Fruit fly (Drosophila melanogaster) whole organism, adult: ENCODE results near the gene Cdc14.

Experiments used
- CG12768 ChIP-seq: fragments of 200-800 bp; sonication (Bioruptor generic); optimal IDR thresholded peaks from 2 replicates; lab custom pipeline; 2017; ENCODE audit warnings: missing biosample characterization, missing genetic modification characterization, mild to moderate bottlenecking, moderate library complexity, missing genetic modification reagents
- CG33017 ChIP-seq: fragments of 200-800 bp; sonication (Bioruptor generic); optimal IDR thresholded peaks from 2 replicates; lab custom pipeline; 2018; ENCODE audit warnings: missing biosample characterization, mild to moderate bottlenecking, missing genetic modification characterization, moderate library complexity
- cic ChIP-seq: fragments of 200-800 bp; sonication (Bioruptor generic); optimal IDR thresholded peaks from 2 replicates; lab custom pipeline; 2017; ENCODE audit warnings: missing biosample characterization, mild to moderate bottlenecking, missing genetic modification characterization, moderate library complexity

dm6 chr2L:7790448-7791355 is 19.8 kb downstream of the Cdc14 start, which contains the start of gene CG7149:
- TF ChIP-seq cic (GFP tag; lab: Kevin White, UChicago) (peak; percentile 99), CG12768 (GFP tag; lab: Kevin White, UChicago) (peak; percentile 40), CG33017 (tag; lab: Kevin White, UChicago) (peak; percentile 46)
